Worm (Caenorhabditis elegans) whole organism, L2 larva: Measurements from ENCODE around the gene mdt-28.

ENCODE experiments used
- C34F6.9 ChIP-seq: fragments of 150-350 bp; optimal IDR thresholded peaks from 2 replicates; lab custom pipeline; 2014; ENCODE audit warnings: missing biosample characterization, missing genetic modification characterization
- F13H6.1 ChIP-seq: sonication (generic microtip); optimal IDR thresholded peaks from 2 replicates; lab custom pipeline; 2016; ENCODE audit warnings: missing genetic modification characterization, missing compliant biosample characterization
- Y55F3AM.14 ChIP-seq: fragments of 200-800 bp; sonication (Bioruptor generic); optimal IDR thresholded peaks from 2 replicates; lab custom pipeline; 2018; ENCODE audit warnings: mild to moderate bottlenecking, missing genetic modification characterization, missing compliant biosample characterization
- ama-1 ChIP-seq: fragments of 150-350 bp; optimal IDR thresholded peaks from 2 replicates; lab custom pipeline; 2018; ENCODE audit warnings: inconsistent platforms
- blmp-1 ChIP-seq: sonication (generic microtip); optimal IDR thresholded peaks from 2 replicates; lab custom pipeline; 2017; ENCODE audit warnings: missing genetic modification characterization, mild to moderate bottlenecking, missing compliant biosample characterization, antibody characterized with exemption, moderate library complexity; ENCODE audit not compliant: insufficient read depth
- ceh-16 ChIP-seq: fragments of 150-350 bp; optimal IDR thresholded peaks from 2 replicates; lab custom pipeline; 2014; ENCODE audit warnings: missing biosample characterization, missing genetic modification characterization
- ceh-82 ChIP-seq: fragments of 150-350 bp; optimal IDR thresholded peaks from 2 replicates; lab custom pipeline; 2014; ENCODE audit warnings: missing biosample characterization, missing genetic modification characterization
- crh-2 ChIP-seq: sonication (generic microtip); optimal IDR thresholded peaks from 2 replicates; lab custom pipeline; 2017; ENCODE audit warnings: missing biosample characterization, missing genetic modification characterization
- dmd-4 ChIP-seq: sonication (generic microtip); optimal IDR thresholded peaks from 2 replicates; lab custom pipeline; 2017; ENCODE audit warnings: missing biosample characterization, missing genetic modification characterization
- egl-27 ChIP-seq: sonication (generic microtip); optimal IDR thresholded peaks from 3 replicates; lab custom pipeline; 2017; ENCODE audit warnings: missing biosample characterization, missing genetic modification reagents, missing genetic modification characterization
- elt-1 ChIP-seq: fragments of 150-350 bp; optimal IDR thresholded peaks from 2 replicates; lab custom pipeline; 2014; ENCODE audit warnings: missing biosample characterization, missing genetic modification characterization
- elt-3 ChIP-seq: sonication (generic microtip); optimal IDR thresholded peaks from 2 replicates; lab custom pipeline; 2017; ENCODE audit warnings: missing biosample characterization, missing genetic modification characterization
- fos-1 ChIP-seq: fragments of 150-350 bp; optimal IDR thresholded peaks from 2 replicates; lab custom pipeline; 2014; ENCODE audit warnings: missing biosample characterization, missing genetic modification characterization
- gmeb-1 ChIP-seq: fragments of 150-350 bp; optimal IDR thresholded peaks from 2 replicates; lab custom pipeline; 2014; ENCODE audit warnings: missing biosample characterization, missing genetic modification characterization
- lin-11 ChIP-seq: fragments of 150-350 bp; sonication (generic microtip); optimal IDR thresholded peaks from 2 replicates; lab custom pipeline; 2014; ENCODE audit warnings: missing biosample characterization, missing genetic modification characterization, inconsistent platforms, mixed read lengths
- lin-13 ChIP-seq: fragments of 150-350 bp; optimal IDR thresholded peaks from 2 replicates; lab custom pipeline; 2014; ENCODE audit warnings: missing biosample characterization, missing genetic modification reagents, missing genetic modification characterization
- lsy-2 ChIP-seq, 2 experiments: fragments of 150-350 bp in 1 of 2; sonication (generic microtip) in 1 of 2; optimal IDR thresholded peaks; 2 replicates each; lab custom pipeline; 2014 to 2017; ENCODE audit warnings: missing biosample characterization in 2 of 2, missing genetic modification characterization in 2 of 2
- mab-5 ChIP-seq: fragments of 150-350 bp; optimal IDR thresholded peaks from 2 replicates; lab custom pipeline; 2014; ENCODE audit warnings: missing biosample characterization, missing genetic modification characterization
- mbf-1 ChIP-seq: sonication (generic microtip); optimal IDR thresholded peaks from 2 replicates; lab custom pipeline; 2017; ENCODE audit warnings: missing biosample characterization, missing genetic modification characterization
- mdl-1 ChIP-seq, 2 experiments: fragments of 150-350 bp in 1 of 2; sonication (generic microtip) in 1 of 2; optimal IDR thresholded peaks; 2 replicates each; lab custom pipeline; 2017; ENCODE audit warnings: missing biosample characterization in 2 of 2, missing genetic modification characterization in 2 of 2
- nhr-10 ChIP-seq: sonication (generic microtip); optimal IDR thresholded peaks from 2 replicates; lab custom pipeline; 2017; ENCODE audit warnings: missing biosample characterization, missing genetic modification characterization
- nhr-11 ChIP-seq: fragments of 150-350 bp; optimal IDR thresholded peaks from 2 replicates; lab custom pipeline; 2014; ENCODE audit warnings: missing biosample characterization, missing genetic modification characterization
- nhr-12 ChIP-seq: fragments of 150-350 bp; optimal IDR thresholded peaks from 2 replicates; lab custom pipeline; 2014; ENCODE audit warnings: missing biosample characterization, missing genetic modification characterization
- nhr-129 ChIP-seq: fragments of 150-350 bp; optimal IDR thresholded peaks from 2 replicates; lab custom pipeline; 2014; ENCODE audit warnings: missing biosample characterization, missing genetic modification characterization
- nhr-21 ChIP-seq: fragments of 150-350 bp; optimal IDR thresholded peaks from 2 replicates; lab custom pipeline; 2014; ENCODE audit warnings: missing biosample characterization, missing genetic modification characterization
- nhr-23 ChIP-seq: fragments of 150-350 bp; optimal IDR thresholded peaks from 2 replicates; lab custom pipeline; 2014; ENCODE audit warnings: missing biosample characterization, missing genetic modification reagents, missing genetic modification characterization
- nhr-237 ChIP-seq: fragments of 150-350 bp; optimal IDR thresholded peaks from 2 replicates; lab custom pipeline; 2014; ENCODE audit warnings: missing biosample characterization, missing genetic modification characterization
- nhr-25 ChIP-seq: fragments of 150-350 bp; sonication (generic microtip); optimal IDR thresholded peaks from 3 replicates; lab custom pipeline; 2014; ENCODE audit warnings: missing biosample characterization, missing genetic modification characterization
- nhr-6 ChIP-seq: fragments of 150-350 bp; optimal IDR thresholded peaks from 2 replicates; lab custom pipeline; 2014; ENCODE audit warnings: missing biosample characterization, missing genetic modification characterization
- nhr-77 ChIP-seq: fragments of 150-350 bp; optimal IDR thresholded peaks from 2 replicates; lab custom pipeline; 2014; ENCODE audit warnings: missing biosample characterization, missing genetic modification characterization
- sem-4 ChIP-seq: fragments of 150-350 bp; optimal IDR thresholded peaks from 2 replicates; lab custom pipeline; 2014; ENCODE audit warnings: missing biosample characterization, missing genetic modification reagents, missing genetic modification characterization
- skn-1 ChIP-seq: sonication (generic microtip); optimal IDR thresholded peaks from 2 replicates; lab custom pipeline; 2017; ENCODE audit warnings: missing biosample characterization, missing genetic modification characterization
- sma-3 ChIP-seq: sonication (generic microtip); optimal IDR thresholded peaks from 2 replicates; lab custom pipeline; 2016; ENCODE audit warnings: missing genetic modification reagents, missing genetic modification characterization, missing compliant biosample characterization
- sma-9 ChIP-seq, 2 experiments: fragments of 150-350 bp in 1 of 2; sonication (generic microtip) in 1 of 2; optimal IDR thresholded peaks; 2 replicates each; lab custom pipeline; 2014 to 2016; ENCODE audit warnings: missing genetic modification characterization in 2 of 2, mild to moderate bottlenecking in 1 of 2, missing biosample characterization in 1 of 2, missing compliant biosample characterization in 1 of 2, missing genetic modification reagents in 1 of 2, moderate library complexity in 1 of 2
- snpc-4 ChIP-seq: fragments of 150-350 bp; optimal IDR thresholded peaks from 2 replicates; lab custom pipeline; 2014; ENCODE audit warnings: missing biosample characterization, missing genetic modification characterization
- unc-39 ChIP-seq: fragments of 150-350 bp; optimal IDR thresholded peaks from 2 replicates; lab custom pipeline; 2014; ENCODE audit warnings: missing biosample characterization, missing genetic modification characterization
- unc-55 ChIP-seq: fragments of 150-350 bp; sonication (generic microtip); optimal IDR thresholded peaks from 3 replicates; lab custom pipeline; 2014; ENCODE audit warnings: missing biosample characterization, missing genetic modification reagents, missing genetic modification characterization
- unc-62 ChIP-seq: fragments of 150-350 bp; optimal IDR thresholded peaks from 2 replicates; lab custom pipeline; 2014; ENCODE audit warnings: missing biosample characterization, missing genetic modification reagents, missing genetic modification characterization
- zag-1 ChIP-seq: fragments of 150-350 bp; optimal IDR thresholded peaks from 2 replicates; lab custom pipeline; 2014; ENCODE audit warnings: missing biosample characterization, missing genetic modification characterization
- ztf-11 ChIP-seq: sonication (generic microtip); optimal IDR thresholded peaks from 2 replicates; lab custom pipeline; 2017; ENCODE audit warnings: missing biosample characterization, missing genetic modification characterization
- ztf-4 ChIP-seq: fragments of 150-350 bp; optimal IDR thresholded peaks from 2 replicates; lab custom pipeline; 2014; ENCODE audit warnings: missing biosample characterization, missing genetic modification characterization

Gene mdt-28

ce11 chrV:15569702-15570430 is 5.3 kb downstream of the mdt-28 start, which contains the start of gene lsm-5 (continued):
- no peak for TF ChIP-seq nhr-237 (tag; lab: Kevin White, UChicago)
- no peak for TF ChIP-seq elt-1
- peak; percentile 40 for TF ChIP-seq nhr-21 (tag; lab: Kevin White, UChicago)
- TF ChIP-seq ceh-16 = peak; percentile 25
- peak; percentile 95 for TF ChIP-seq ama-1 (lab: Kevin White, UChicago)
- TF ChIP-seq sma-3 (GFP tag; lab: Kevin White, UChicago) = peak; percentile 39
- TF ChIP-seq crh-2 (tag; lab: Kevin White, UChicago) = peak; percentile 61
- no peak for TF ChIP-seq ceh-82 (tag; lab: Kevin White, UChicago)
- TF ChIP-seq nhr-129 (tag; lab: Kevin White, UChicago) = peak; percentile 77
- no peak for TF ChIP-seq zag-1 (tag; lab: Kevin White, UChicago)
- peak; percentile 44 for TF ChIP-seq sma-9 (GFP tag; optimal IDR thresholded peaks at IDR 0.05; lab: Kevin White, UChicago)
- TF ChIP-seq sma-9 (tag; optimal IDR thresholded peaks at IDR 0.05; lab: Kevin White, UChicago) = no peak
- TF ChIP-seq lin-11 (tag; lab: Kevin White, UChicago) = no peak
- TF ChIP-seq F13H6.1 (tag; lab: Kevin White, UChicago) = peak; percentile 37

- TF ChIP-seq elt-3 (no peak), ama-1 (lab: Kevin White, UChicago) (peak; percentile 69), nhr-21 (tag; lab: Kevin White, UChicago) (no peak)
Measured at ce11 chrV:15568381-15568780, 6.8 kb downstream of the mdt-28 start.

ce11 chrV:15567344-15567804 is 7.8 kb downstream of the mdt-28 start, which contains the start of gene acs-2:
Gene acs-2 (plus strand): TSS chrV:15567394.
- no peak for TF ChIP-seq nhr-77 (tag; lab: Kevin White, UChicago)
- TF ChIP-seq nhr-10 = no peak
- TF ChIP-seq egl-27 (tag; lab: Kevin White, UChicago) = no peak
- TF ChIP-seq ceh-16 = no peak
- no peak for TF ChIP-seq crh-2 (tag; lab: Kevin White, UChicago)

ce11 chrV:15566511-15567178 is 8.6 kb downstream of the mdt-28 start:
- TF ChIP-seq unc-39 (no peak), C34F6.9 (peak; percentile 76), nhr-237 (tag; lab: Kevin White, UChicago) (no peak), nhr-25 (tag; lab: Kevin White, UChicago) (peak; percentile 70), nhr-21 (tag; lab: Kevin White, UChicago) (peak; percentile 94), ceh-16 (peak; percentile 68), lsy-2 (tag; optimal IDR thresholded peaks at IDR 0.05; lab: Kevin White, UChicago) (peak in 1 of 2 experiments; percentile 84), elt-3 (no peak), gmeb-1 (tag; lab: Kevin White, UChicago) (peak; percentile 70), lin-13 (GFP tag; lab: Kevin White, UChicago) (peak; percentile 25), skn-1 (no peak), lin-11 (tag; lab: Kevin White, UChicago) (peak; percentile 57), nhr-129 (tag; lab: Kevin White, UChicago) (peak; percentile 97), nhr-6 (tag; lab: Kevin White, UChicago) (peak; percentile 29), mab-5 (tag; lab: Kevin White, UChicago) (peak; percentile 76), blmp-1 (tag; lab: Kevin White, UChicago) (peak; percentile 40), nhr-12 (tag; lab: Kevin White, UChicago) (no peak), elt-1 (no peak), Y55F3AM.14 (GFP tag; lab: Kevin White, UChicago) (no peak), sem-4 (tag; lab: Kevin White, UChicago) (peak; percentile 73), ztf-11 (no peak), sma-3 (GFP tag; lab: Kevin White, UChicago) (peak; percentile 50), nhr-77 (tag; lab: Kevin White, UChicago) (no peak), snpc-4 (tag; lab: Kevin White, UChicago) (peak; percentile 63), nhr-11 (tag; lab: Kevin White, UChicago) (no peak), unc-55 (GFP tag; lab: Kevin White, UChicago) (peak; percentile 6), ceh-82 (tag; lab: Kevin White, UChicago) (no peak), F13H6.1 (tag; lab: Kevin White, UChicago) (peak; percentile 81), egl-27 (tag; lab: Kevin White, UChicago) (no peak), ama-1 (lab: Kevin White, UChicago) (peak; percentile 95), ztf-4 (tag; lab: Kevin White, UChicago) (peak; percentile 42), crh-2 (tag; lab: Kevin White, UChicago) (peak; percentile 83), fos-1 (tag; lab: Kevin White, UChicago) (no peak), mbf-1 (tag; lab: Kevin White, UChicago) (no peak), unc-62 (GFP tag; lab: Kevin White, UChicago) (no peak), mdl-1 (tag; optimal IDR thresholded peaks at IDR 0.05; lab: Kevin White, UChicago) (peak; percentile 45 to 89), zag-1 (tag; lab: Kevin White, UChicago) (no peak), nhr-23 (no peak), sma-9 (GFP tag; optimal IDR thresholded peaks at IDR 0.05; lab: Kevin White, UChicago) (peak; percentile 94), sma-9 (tag; optimal IDR thresholded peaks at IDR 0.05; lab: Kevin White, UChicago) (no peak), dmd-4 (tag; lab: Kevin White, UChicago) (no peak)
